Fruit fly (Drosophila melanogaster): Measurements from ENCODE around the gene Cp19.

dm6 chr3L:8682551-8683375, 46.9 kb upstream of the Cp19 start:
- TF ChIP-seq CTCF (optimal IDR thresholded peaks at IDR 0.05) (no peak), CG8478 (optimal IDR thresholded peaks at IDR 0.05) (no peak)

Measured in S2 (cell line).